Fruit fly (Drosophila melanogaster) whole organism, prepupa: Measurements from ENCODE around the gene CG1233.

Source experiments
- Blimp-1 ChIP-seq: fragments of 200-800 bp; sonication (Bioruptor generic); optimal IDR thresholded peaks from 3 replicates; lab custom pipeline; 2017; ENCODE audit warnings: missing biosample characterization, missing genetic modification characterization, mild to moderate bottlenecking, moderate library complexity, missing genetic modification reagents
- CG10631 ChIP-seq: fragments of 200-800 bp; sonication (Bioruptor generic); optimal IDR thresholded peaks from 2 replicates; lab custom pipeline; 2016; ENCODE audit warnings: missing biosample characterization, missing genetic modification characterization
- CG10669 ChIP-seq: fragments of 200-800 bp; sonication (Bioruptor generic); optimal IDR thresholded peaks from 3 replicates; lab custom pipeline; 2018; ENCODE audit warnings: missing biosample characterization, mild to moderate bottlenecking, missing genetic modification characterization, moderate library complexity
- CG11762 ChIP-seq: fragments of 200-800 bp; sonication (Bioruptor generic); optimal IDR thresholded peaks from 3 replicates; lab custom pipeline; 2016; ENCODE audit warnings: missing biosample characterization, missing genetic modification characterization; ENCODE audit not compliant: insufficient read depth
- CG11902 ChIP-seq: fragments of 200-800 bp; sonication (Bioruptor generic); optimal IDR thresholded peaks from 3 replicates; lab custom pipeline; 2016; ENCODE audit warnings: missing biosample characterization, missing genetic modification characterization
- CG15336 ChIP-seq: fragments of 200-800 bp; sonication (Bioruptor generic); IDR thresholded peaks from 2 replicates; pipeline ENCODE4 v1.3.6; 2022; ENCODE audit warnings: missing biosample characterization, missing genetic modification characterization
- CG1621 ChIP-seq: fragments of 200-800 bp; sonication (Bioruptor generic); optimal IDR thresholded peaks from 3 replicates; lab custom pipeline; 2018; ENCODE audit warnings: missing biosample characterization, mild to moderate bottlenecking, missing genetic modification characterization
- CG16779 ChIP-seq: fragments of 200-800 bp; sonication (Bioruptor generic); optimal IDR thresholded peaks from 3 replicates; lab custom pipeline; 2017; ENCODE audit warnings: missing biosample characterization, mild to moderate bottlenecking, missing genetic modification characterization
- CG3032 ChIP-seq: fragments of 200-800 bp; optimal IDR thresholded peaks from 2 replicates; lab custom pipeline; 2019; ENCODE audit warnings: missing biosample characterization, mild to moderate bottlenecking, missing genetic modification characterization, moderate library complexity
- CG31627 ChIP-seq: fragments of 200-800 bp; sonication (Bioruptor generic); optimal IDR thresholded peaks from 3 replicates; lab custom pipeline; 2016; ENCODE audit warnings: missing biosample characterization, missing genetic modification characterization
- CG32006 ChIP-seq: fragments of 200-800 bp; sonication (Bioruptor generic); optimal IDR thresholded peaks from 3 replicates; lab custom pipeline; 2017; ENCODE audit warnings: missing biosample characterization, mild to moderate bottlenecking, missing genetic modification characterization
- CG34406 ChIP-seq: fragments of 200-800 bp; sonication (Bioruptor generic); optimal IDR thresholded peaks from 3 replicates; lab custom pipeline; 2016; ENCODE audit warnings: missing biosample characterization, missing genetic modification characterization
- CG6163 ChIP-seq: fragments of 200-800 bp; sonication (Bioruptor generic); IDR thresholded peaks from 3 replicates; pipeline ENCODE4 v1.3.6; 2022; ENCODE audit warnings: missing biosample characterization, missing genetic modification characterization
- CG6276 ChIP-seq: fragments of 200-800 bp; sonication (Bioruptor generic); optimal IDR thresholded peaks from 2 replicates; lab custom pipeline; 2017; ENCODE audit warnings: missing biosample characterization, mild to moderate bottlenecking, missing genetic modification characterization
- CG6792 ChIP-seq: fragments of 200-800 bp; sonication (Bioruptor generic); optimal IDR thresholded peaks from 3 replicates; lab custom pipeline; 2016; ENCODE audit warnings: missing biosample characterization, missing genetic modification characterization
- CG7368 ChIP-seq: fragments of 200-800 bp; sonication (Bioruptor generic); optimal IDR thresholded peaks from 3 replicates; lab custom pipeline; 2016; ENCODE audit warnings: missing biosample characterization, missing genetic modification characterization
- CG8319 ChIP-seq: fragments of 200-800 bp; sonication (Bioruptor generic); optimal IDR thresholded peaks from 3 replicates; lab custom pipeline; 2016; ENCODE audit warnings: missing biosample characterization, missing genetic modification characterization
- CG8632 ChIP-seq: fragments of 200-800 bp; sonication (Bioruptor generic); optimal IDR thresholded peaks from 3 replicates; lab custom pipeline; 2016; ENCODE audit warnings: missing biosample characterization, missing genetic modification characterization
- CG9139 ChIP-seq: fragments of 200-800 bp; sonication (Bioruptor generic); optimal IDR thresholded peaks from 3 replicates; lab custom pipeline; 2017; ENCODE audit warnings: missing biosample characterization, mild to moderate bottlenecking, missing genetic modification characterization
- Eip78C ChIP-seq: fragments of 200-800 bp; sonication (Bioruptor generic); peaks from one replicate; lab custom pipeline; 2016; ENCODE audit warnings: missing biosample characterization, missing genetic modification characterization
- Eip93F ChIP-seq: fragments of 200-800 bp; sonication (Bioruptor generic); optimal IDR thresholded peaks from 2 replicates; lab custom pipeline; 2016; ENCODE audit warnings: missing biosample characterization, mild to moderate bottlenecking, missing genetic modification characterization
- Ets96B ChIP-seq: fragments of 200-800 bp; optimal IDR thresholded peaks from 2 replicates; lab custom pipeline; 2019; ENCODE audit warnings: missing biosample characterization, mild to moderate bottlenecking, missing genetic modification characterization, moderate library complexity
- Hr4 ChIP-seq: fragments of 200-800 bp; sonication (Bioruptor generic); optimal IDR thresholded peaks from 3 replicates; lab custom pipeline; 2016; ENCODE audit warnings: missing biosample characterization, missing genetic modification characterization
- Lpt ChIP-seq: fragments of 200-800 bp; sonication (Bioruptor generic); optimal IDR thresholded peaks from 3 replicates; lab custom pipeline; 2016; ENCODE audit warnings: missing biosample characterization, missing genetic modification characterization
- Smox ChIP-seq: fragments of 200-800 bp; sonication (Bioruptor generic); optimal IDR thresholded peaks from 3 replicates; lab custom pipeline; 2016; ENCODE audit warnings: missing biosample characterization, missing genetic modification characterization
- Sox102F ChIP-seq: fragments of 200-800 bp; sonication (Bioruptor generic); optimal IDR thresholded peaks from 2 replicates; lab custom pipeline; 2016; ENCODE audit warnings: missing biosample characterization, mild to moderate bottlenecking, missing genetic modification characterization
- Sox14 ChIP-seq: fragments of 200-800 bp; sonication (Bioruptor generic); optimal IDR thresholded peaks from 3 replicates; lab custom pipeline; 2016; ENCODE audit warnings: missing biosample characterization, missing genetic modification characterization
- Sox15 ChIP-seq: fragments of 200-800 bp; sonication (Bioruptor generic); optimal IDR thresholded peaks from 3 replicates; lab custom pipeline; 2016; ENCODE audit warnings: missing biosample characterization, missing genetic modification characterization
- achi ChIP-seq: fragments of 200-800 bp; sonication (Bioruptor generic); optimal IDR thresholded peaks from 3 replicates; lab custom pipeline; 2016; ENCODE audit warnings: missing biosample characterization, missing genetic modification characterization
- acj6 ChIP-seq: fragments of 200-800 bp; sonication (Bioruptor generic); optimal IDR thresholded peaks from 3 replicates; lab custom pipeline; 2016; ENCODE audit warnings: missing biosample characterization, missing genetic modification characterization
- dsx ChIP-seq: fragments of 200-800 bp; optimal IDR thresholded peaks from 3 replicates; lab custom pipeline; 2019; ENCODE audit warnings: missing biosample characterization, mild to moderate bottlenecking, missing genetic modification characterization, moderate library complexity; ENCODE audit not compliant: poor library complexity, severe bottlenecking
- fd59A ChIP-seq: fragments of 200-800 bp; sonication (Bioruptor generic); optimal IDR thresholded peaks from 2 replicates; lab custom pipeline; 2017; ENCODE audit warnings: missing biosample characterization, mild to moderate bottlenecking, missing genetic modification characterization, missing genetic modification reagents
- fkh ChIP-seq: fragments of 200-800 bp; sonication (Bioruptor generic); optimal IDR thresholded peaks from 3 replicates; lab custom pipeline; 2017; ENCODE audit warnings: missing biosample characterization, mild to moderate bottlenecking, missing genetic modification characterization, moderate library complexity
- lz ChIP-seq: fragments of 200-800 bp; sonication (Bioruptor generic); optimal IDR thresholded peaks from 3 replicates; lab custom pipeline; 2016; ENCODE audit warnings: missing biosample characterization, missing genetic modification characterization
- net ChIP-seq: fragments of 200-800 bp; sonication (Bioruptor generic); optimal IDR thresholded peaks from 3 replicates; lab custom pipeline; 2016; ENCODE audit warnings: missing biosample characterization, missing genetic modification characterization
- pdm3 ChIP-seq: fragments of 200-800 bp; sonication (Bioruptor generic); optimal IDR thresholded peaks from 3 replicates; lab custom pipeline; 2016; ENCODE audit warnings: missing biosample characterization, missing genetic modification characterization
- svp ChIP-seq: fragments of 200-800 bp; sonication (Bioruptor generic); peaks from one replicate; lab custom pipeline; 2016; ENCODE audit warnings: missing biosample characterization, missing genetic modification characterization
- vri ChIP-seq: fragments of 200-800 bp; sonication (Bioruptor generic); optimal IDR thresholded peaks from 3 replicates; lab custom pipeline; 2016; ENCODE audit warnings: missing biosample characterization, mild to moderate bottlenecking, missing genetic modification characterization

The CG1233 gene

dm6 chr3L:361201-361600, at the start of gene CG1233, which contains the start of gene Cdc5:
Gene CG1233 (plus strand): TSS chr3L:361472.
Gene Cdc5 (minus strand): TSS chr3L:361383.
- TF ChIP-seq CG15336: peak; percentile 33; the same call in 1 of the 2 replicates
- no peak for TF ChIP-seq CG6792
- no peak for TF ChIP-seq CG10631 (GFP tag; lab: Kevin White, UChicago)
- no peak for TF ChIP-seq Sox14 (GFP tag; lab: Kevin White, UChicago)
- TF ChIP-seq CG8319 (GFP tag; lab: Kevin White, UChicago): no peak
- no peak for TF ChIP-seq CG6276 (GFP tag; lab: Kevin White, UChicago)
- TF ChIP-seq achi (GFP tag; lab: Kevin White, UChicago): no peak
- TF ChIP-seq CG10669 (GFP tag; lab: Kevin White, UChicago): no peak
- no peak for TF ChIP-seq CG11762 (GFP tag; lab: Kevin White, UChicago)
- no peak for TF ChIP-seq fkh
- no peak for TF ChIP-seq vri (GFP tag; lab: Kevin White, UChicago)
- peak; percentile 26 for TF ChIP-seq CG31627 (GFP tag; lab: Kevin White, UChicago)
- TF ChIP-seq lz (GFP tag; lab: Kevin White, UChicago): peak; percentile 41
- TF ChIP-seq, all 60 proteins: peak for 3

dm6 chr3L:311607-312006, 49.7 kb upstream of the CG1233 start:
- TF ChIP-seq Eip78C: no peak
- peak; percentile 95 for TF ChIP-seq vri (GFP tag; lab: Kevin White, UChicago)
- no peak for TF ChIP-seq CG32006
- peak; percentile 84 for TF ChIP-seq svp (GFP tag; lab: Kevin White, UChicago)

dm6 chr3L:312323-312722, 48.9 kb upstream of the CG1233 start:
- TF ChIP-seq CG10669 (GFP tag; lab: Kevin White, UChicago): no peak
- no peak for TF ChIP-seq Eip93F
- no peak for TF ChIP-seq Lpt (GFP tag; lab: Kevin White, UChicago)
- no peak for TF ChIP-seq achi (GFP tag; lab: Kevin White, UChicago)
- TF ChIP-seq Sox102F: no peak

- TF ChIP-seq CG1621 (tag; lab: Kevin White, UChicago): peak; percentile 64
- TF ChIP-seq CG7368: no peak
- TF ChIP-seq CG6792: no peak
These were observed 46.1 kb upstream of the CG1233 start for dm6 chr3L:315140-315539.

- TF ChIP-seq Eip93F: no peak
- TF ChIP-seq Smox (GFP tag; lab: Kevin White, UChicago): no peak
- no peak for TF ChIP-seq fd59A (GFP tag; lab: Kevin White, UChicago)
- no peak for TF ChIP-seq CG8632
- no peak for TF ChIP-seq CG6163 (GFP tag; lab: Robert Waterston, UW)
- no peak for TF ChIP-seq Blimp-1 (GFP tag; lab: Kevin White, UChicago)
- TF ChIP-seq acj6: no peak
- TF ChIP-seq Eip78C: no peak
- no peak for TF ChIP-seq CG16779
- no peak for TF ChIP-seq CG34406 (GFP tag; lab: Kevin White, UChicago)
- TF ChIP-seq dsx: no peak
These were observed 44.5 kb upstream of the CG1233 start, which contains the start of gene ddbt for dm6 chr3L:316784-317183. Gene ddbt (plus strand): TSS chr3L:317084.

dm6 chr3L:319145-320009, 41.9 kb upstream of the CG1233 start, which contains the start of gene fwd:
Gene fwd (minus strand): TSS chr3L:319884.
- no peak for TF ChIP-seq vri (GFP tag; lab: Kevin White, UChicago)
- no peak for TF ChIP-seq CG3032 (tag; lab: Kevin White, UChicago)
- peak; percentile 61 for TF ChIP-seq Sox14 (GFP tag; lab: Kevin White, UChicago)
- TF ChIP-seq Ets96B: no peak
- TF ChIP-seq dsx: peak; percentile 14
- no peak for TF ChIP-seq net
- peak; percentile 20 for TF ChIP-seq CG1621 (tag; lab: Kevin White, UChicago)
- TF ChIP-seq CG11902 (GFP tag; lab: Kevin White, UChicago): no peak
- TF ChIP-seq CG9139: peak; percentile 36
- no peak for TF ChIP-seq Sox102F
- 0 out of 2 replicates have a peak, but pooled peaks have one; percentile 6 for TF ChIP-seq CG15336
- TF ChIP-seq Eip93F: no peak
- TF ChIP-seq Eip78C: peak; percentile 46
- TF ChIP-seq Hr4: no peak
- no peak for TF ChIP-seq Sox15 (GFP tag; lab: Kevin White, UChicago)
- peak; percentile 83 for TF ChIP-seq svp (GFP tag; lab: Kevin White, UChicago)
- peak; percentile 19 for TF ChIP-seq Lpt (GFP tag; lab: Kevin White, UChicago)
- no peak for TF ChIP-seq CG31627 (GFP tag; lab: Kevin White, UChicago)
- TF ChIP-seq fd59A (GFP tag; lab: Kevin White, UChicago): no peak
- TF ChIP-seq fkh: peak; percentile 80
- TF ChIP-seq CG6163 (GFP tag; lab: Robert Waterston, UW): peak; percentile 30; the same call in 1 of the 3 replicates
- no peak for TF ChIP-seq pdm3
